Fruit fly (Drosophila melanogaster) whole organism, embryonic: ENCODE measurements around the gene shv.
A peak's percentile ranks its signal among the peaks of the same experiment; 100 is the strongest.

Experiments used
- Aef1 ChIP-seq: fragments of 200-800 bp; sonication (Bioruptor generic); IDR thresholded peaks from 3 replicates; pipeline ENCODE4 v1.3.6; 2022; ENCODE audit warnings: missing biosample characterization, missing genetic modification characterization
- Atf6 ChIP-seq: fragments of 200-800 bp; sonication (Bioruptor generic); IDR thresholded peaks from 2 replicates; pipeline ENCODE4 v1.3.6; 2022; ENCODE audit warnings: missing biosample characterization, missing genetic modification characterization
- B-H2 ChIP-seq: fragments of 200-800 bp; sonication (Bioruptor generic); optimal IDR thresholded peaks from 2 replicates; lab custom pipeline; 2018; ENCODE audit warnings: missing biosample characterization, mild to moderate bottlenecking, missing genetic modification characterization
- Blimp-1 ChIP-seq: fragments of 200-800 bp; sonication (Bioruptor generic); optimal IDR thresholded peaks from 3 replicates; lab custom pipeline; 2018; ENCODE audit warnings: missing biosample characterization, missing genetic modification characterization, mild to moderate bottlenecking, moderate library complexity, missing genetic modification reagents
- CG10274 ChIP-seq: fragments of 200-800 bp; sonication (Bioruptor generic); optimal IDR thresholded peaks from 3 replicates; lab custom pipeline; 2017; ENCODE audit warnings: missing biosample characterization, mild to moderate bottlenecking, missing genetic modification characterization
- CG10959 ChIP-seq: fragments of 200-800 bp; sonication (Bioruptor generic); IDR thresholded peaks from 2 replicates; pipeline ENCODE4 v1.3.6; 2022; ENCODE audit warnings: missing biosample characterization, missing genetic modification characterization
- CG10979 ChIP-seq: fragments of 200-800 bp; sonication (Bioruptor generic); optimal IDR thresholded peaks from 2 replicates; lab custom pipeline; 2018; ENCODE audit warnings: missing biosample characterization, mild to moderate bottlenecking, missing genetic modification characterization, moderate library complexity
- CG11093 ChIP-seq: fragments of 200-800 bp; sonication (Bioruptor generic); IDR thresholded peaks from 3 replicates; pipeline ENCODE4 v1.3.6; 2022; ENCODE audit warnings: missing biosample characterization, missing genetic modification characterization
- CG13123 ChIP-seq: fragments of 200-800 bp; sonication (Bioruptor generic); optimal IDR thresholded peaks from 2 replicates; lab custom pipeline; 2016; ENCODE audit warnings: missing biosample characterization, missing genetic modification characterization
- CG14965 ChIP-seq: fragments of 200-800 bp; sonication (Bioruptor generic); optimal IDR thresholded peaks from 2 replicates; lab custom pipeline; 2016; ENCODE audit warnings: missing biosample characterization, missing genetic modification characterization, borderline replicate concordance
- CG17186 ChIP-seq: fragments of 200-800 bp; sonication (Bioruptor generic); optimal IDR thresholded peaks from 3 replicates; lab custom pipeline; 2017; ENCODE audit warnings: missing biosample characterization, missing genetic modification reagents, missing genetic modification characterization
- CG17385 ChIP-seq: fragments of 200-800 bp; sonication (Bioruptor generic); optimal IDR thresholded peaks from 3 replicates; lab custom pipeline; 2018; ENCODE audit warnings: missing biosample characterization, mild to moderate bottlenecking, missing genetic modification characterization
- CG17802 ChIP-seq: fragments of 200-800 bp; sonication (Bioruptor generic); optimal IDR thresholded peaks from 2 replicates; lab custom pipeline; 2018; ENCODE audit warnings: missing biosample characterization, mild to moderate bottlenecking, missing genetic modification characterization, moderate library complexity
- CG18011 ChIP-seq: fragments of 200-800 bp; sonication (Bioruptor generic); optimal IDR thresholded peaks from 2 replicates; lab custom pipeline; 2017; ENCODE audit warnings: missing biosample characterization, missing genetic modification characterization, mild to moderate bottlenecking, moderate library complexity, missing genotype
- CG2116 ChIP-seq: fragments of 200-800 bp; sonication (Bioruptor generic); optimal IDR thresholded peaks from 3 replicates; lab custom pipeline; 2018; ENCODE audit warnings: missing biosample characterization, mild to moderate bottlenecking, missing genetic modification characterization
- CG3065 ChIP-seq: fragments of 200-800 bp; sonication (Bioruptor generic); optimal IDR thresholded peaks from 2 replicates; lab custom pipeline; 2016; ENCODE audit warnings: missing biosample characterization, missing genetic modification characterization
- CG3281 ChIP-seq: fragments of 200-800 bp; sonication (Bioruptor generic); optimal IDR thresholded peaks from 3 replicates; lab custom pipeline; 2017; ENCODE audit warnings: missing biosample characterization, mild to moderate bottlenecking, missing genetic modification characterization
- CG6813 ChIP-seq: fragments of 200-800 bp; sonication (Bioruptor generic); optimal IDR thresholded peaks from 2 replicates; lab custom pipeline; 2017; ENCODE audit warnings: missing biosample characterization, missing genetic modification characterization, mild to moderate bottlenecking, moderate library complexity, missing genetic modification reagents
- CG7372 ChIP-seq: fragments of 200-800 bp; sonication (Bioruptor generic); IDR thresholded peaks from 2 replicates; pipeline ENCODE4 v1.3.6; 2022; ENCODE audit warnings: missing biosample characterization, missing genetic modification characterization
- CG8944 ChIP-seq: fragments of 200-800 bp; sonication (Bioruptor generic); optimal IDR thresholded peaks from 3 replicates; lab custom pipeline; 2016; ENCODE audit warnings: missing biosample characterization, missing genetic modification characterization
- D19B ChIP-seq: fragments of 200-800 bp; sonication (Bioruptor generic); optimal IDR thresholded peaks from 2 replicates; lab custom pipeline; 2017; ENCODE audit warnings: missing biosample characterization, mild to moderate bottlenecking, missing genetic modification characterization
- Ets97D ChIP-seq: fragments of 200-800 bp; sonication (Bioruptor generic); optimal IDR thresholded peaks from 3 replicates; lab custom pipeline; 2016; ENCODE audit warnings: missing biosample characterization, missing genetic modification characterization
- Gug ChIP-seq: fragments of 200-800 bp; sonication (Bioruptor generic); IDR thresholded peaks from 4 replicates; pipeline ENCODE4 v1.3.6; 2022; ENCODE audit warnings: missing biosample characterization, missing genetic modification characterization
- H2.0 ChIP-seq: fragments of 200-800 bp; sonication (Bioruptor generic); IDR thresholded peaks from 2 replicates; pipeline ENCODE4 v1.3.6; 2022; ENCODE audit warnings: missing biosample characterization, missing genetic modification characterization
- Lpt ChIP-seq: fragments of >200 bp; optimal IDR thresholded peaks from 2 replicates; lab custom pipeline; 2018; ENCODE audit warnings: missing biosample characterization, missing genetic modification characterization
- Mad ChIP-seq: fragments of 200-800 bp; sonication (Bioruptor generic); optimal IDR thresholded peaks from 2 replicates; lab custom pipeline; 2016; ENCODE audit warnings: missing biosample characterization, missing genetic modification characterization
- Med ChIP-seq: fragments of 200-800 bp; sonication (Bioruptor generic); peaks from one replicate; lab custom pipeline; 2016; ENCODE audit warnings: missing biosample characterization, missing genetic modification characterization, mild to moderate bottlenecking, inconsistent platforms, moderate library complexity
- Neu2 ChIP-seq: fragments of 200-800 bp; sonication (Bioruptor generic); optimal IDR thresholded peaks from 3 replicates; lab custom pipeline; 2016; ENCODE audit warnings: missing biosample characterization, missing genetic modification characterization, borderline replicate concordance
- Oli ChIP-seq: fragments of 200-800 bp; sonication (Bioruptor generic); optimal IDR thresholded peaks from 2 replicates; lab custom pipeline; 2018; ENCODE audit warnings: missing biosample characterization, mild to moderate bottlenecking, missing genetic modification characterization, moderate library complexity
- Side ChIP-seq: fragments of 200-800 bp; sonication (Bioruptor generic); optimal IDR thresholded peaks from 2 replicates; lab custom pipeline; 2016; ENCODE audit warnings: missing biosample characterization, missing genetic modification characterization
- Sox102F ChIP-seq: fragments of 200-800 bp; sonication (Bioruptor generic); optimal IDR thresholded peaks from 2 replicates; lab custom pipeline; 2018; ENCODE audit warnings: missing biosample characterization, mild to moderate bottlenecking, missing genetic modification characterization, moderate library complexity
- Sry-β ChIP-seq: fragments of 200-800 bp; sonication (Bioruptor generic); optimal IDR thresholded peaks from 2 replicates; lab custom pipeline; 2018; ENCODE audit warnings: missing biosample characterization, mild to moderate bottlenecking, missing genetic modification characterization, moderate library complexity
- az2 ChIP-seq: fragments of 200-800 bp; sonication (Bioruptor generic); optimal IDR thresholded peaks from 3 replicates; lab custom pipeline; 2016; ENCODE audit warnings: missing biosample characterization, missing genetic modification characterization
- chm ChIP-seq: fragments of 200-800 bp; sonication (Bioruptor generic); IDR thresholded peaks from 2 replicates; pipeline ENCODE4 v1.3.6; 2022; ENCODE audit warnings: missing biosample characterization, missing genetic modification characterization
- corto ChIP-seq: fragments of 200-800 bp; sonication (Bioruptor generic); optimal IDR thresholded peaks from 2 replicates; lab custom pipeline; 2016; ENCODE audit warnings: missing biosample characterization, mild to moderate bottlenecking, missing genetic modification characterization, moderate library complexity
- dati ChIP-seq: fragments of 200-800 bp; sonication (Bioruptor generic); IDR thresholded peaks from 2 replicates; pipeline ENCODE4 v1.3.6; 2022; ENCODE audit warnings: missing biosample characterization, missing genetic modification characterization
- emc ChIP-seq: fragments of 200-800 bp; sonication (Bioruptor generic); optimal IDR thresholded peaks from 2 replicates; lab custom pipeline; 2016; ENCODE audit warnings: missing biosample characterization, missing genetic modification characterization
- en ChIP-seq: fragments of 200-800 bp; sonication (Bioruptor generic); optimal IDR thresholded peaks from 2 replicates; lab custom pipeline; 2016; ENCODE audit warnings: missing biosample characterization, missing genetic modification characterization
- fd102C ChIP-seq: fragments of 200-800 bp; sonication (Bioruptor generic); optimal IDR thresholded peaks from 2 replicates; lab custom pipeline; 2018; ENCODE audit warnings: missing biosample characterization, mild to moderate bottlenecking, missing genetic modification characterization, moderate library complexity
- gce ChIP-seq: fragments of 200-800 bp; sonication (Bioruptor generic); IDR thresholded peaks from 3 replicates; pipeline ENCODE4 v1.3.6; 2022; ENCODE audit warnings: missing biosample characterization, missing genetic modification characterization
- gem ChIP-seq: fragments of 200-800 bp; sonication (Bioruptor generic); optimal IDR thresholded peaks from 2 replicates; lab custom pipeline; 2019; ENCODE audit warnings: missing biosample characterization, mild to moderate bottlenecking, missing genetic modification characterization, moderate library complexity
- ham ChIP-seq: fragments of 200-800 bp; sonication (Bioruptor generic); IDR thresholded peaks from 2 replicates; pipeline ENCODE4 v1.3.6; 2022; ENCODE audit warnings: missing biosample characterization, missing genetic modification characterization
- ind ChIP-seq: fragments of 200-800 bp; sonication (Bioruptor generic); optimal IDR thresholded peaks from 3 replicates; lab custom pipeline; 2016; ENCODE audit warnings: missing biosample characterization, missing genetic modification characterization
- lov ChIP-seq, 2 experiments: fragments of 200-800 bp in 1 of 2; fragments of >200 bp in 1 of 2; sonication (Bioruptor generic) in 1 of 2; IDR thresholded peaks in 1 of 2; optimal IDR thresholded peaks in 1 of 2; 2 replicates in 1 of 2; 3 replicates in 1 of 2; pipeline versions ENCODE4 v1.3.6 to Lab custom; 2017 to 2022; ENCODE audit warnings: missing biosample characterization in 1 of 2, missing genetic modification characterization in 1 of 2
- pros ChIP-seq: fragments of 200-800 bp; sonication (Bioruptor generic); optimal IDR thresholded peaks from 3 replicates; lab custom pipeline; 2019; ENCODE audit warnings: missing biosample characterization, mild to moderate bottlenecking, missing genetic modification characterization, moderate library complexity
- row ChIP-seq: fragments of 200-800 bp; sonication (Bioruptor generic); IDR thresholded peaks from 3 replicates; pipeline ENCODE4 v1.3.6; 2022; ENCODE audit warnings: missing biosample characterization, missing genetic modification characterization
- tup ChIP-seq: fragments of 200-800 bp; sonication (Bioruptor generic); optimal IDR thresholded peaks from 2 replicates; lab custom pipeline; 2016; ENCODE audit warnings: missing biosample characterization, mild to moderate bottlenecking, missing genetic modification characterization, moderate library complexity
- tx ChIP-seq: fragments of 200-800 bp; sonication (Bioruptor generic); optimal IDR thresholded peaks from 2 replicates; lab custom pipeline; 2016; ENCODE audit warnings: missing biosample characterization, missing genetic modification characterization

Gene shv

dm6 chr2L:414593-415399 is 38.1 kb upstream of the shv start, which contains the start of the genes AP-2alpha and ebi (continued):
- TF ChIP-seq Med (GFP tag; lab: Kevin White, UChicago) (peak; percentile 98), chm (peak; percentile 78), CG7372 (GFP tag; lab: Robert Waterston, UW) (peak; percentile 88), tup (GFP tag; lab: Kevin White, UChicago) (peak; percentile 61), Gug (peak; percentile 92), ham (GFP tag; lab: Robert Waterston, UW) (peak; percentile 81), Lpt (no peak), fd102C (GFP tag; lab: Kevin White, UChicago) (no peak), Blimp-1 (GFP tag; lab: Kevin White, UChicago) (peak; percentile 62), en (GFP tag; lab: Kevin White, UChicago) (peak; percentile 50), gce (GFP tag; lab: Robert Waterston, UW) (peak; percentile 63; the same call in 2 of the 3 replicates), CG10274 (GFP tag; lab: Kevin White, UChicago) (peak; percentile 63), row (GFP tag; lab: Robert Waterston, UW) (peak; percentile 98), CG10959 (GFP tag; lab: Robert Waterston, UW) (peak; percentile 69), CG3065 (GFP tag; lab: Kevin White, UChicago) (peak; percentile 69), Side (peak; percentile 89), CG18011 (GFP tag; lab: Kevin White, UChicago) (peak; percentile 69), lov (optimal IDR thresholded peaks at IDR 0.05; lab: Kevin White, UChicago) (no peak), lov (GFP tag; IDR thresholded peaks at IDR 0.05; lab: Robert Waterston, UW) (no peak), Oli (tag; lab: Kevin White, UChicago) (peak; percentile 78), emc (GFP tag; lab: Kevin White, UChicago) (peak; percentile 80), CG2116 (GFP tag; lab: Kevin White, UChicago) (peak; percentile 83), az2 (peak; percentile 87), CG10979 (tag; lab: Kevin White, UChicago) (peak; percentile 76), tx (peak; percentile 92), Aef1 (GFP tag; lab: Robert Waterston, UW) (peak; percentile 92), CG6813 (GFP tag; lab: Kevin White, UChicago) (peak; percentile 44), CG17802 (tag; lab: Kevin White, UChicago) (peak; percentile 28), Mad (peak; percentile 84), Neu2 (GFP tag; lab: Kevin White, UChicago) (peak; percentile 79), Atf6 (peak; percentile 85), Sry-β (GFP tag; lab: Kevin White, UChicago) (peak; percentile 48), CG13123 (peak; percentile 77), H2.0 (peak; percentile 77; the same call in 1 of the 2 replicates), Sox102F (GFP tag; lab: Kevin White, UChicago) (no peak), CG17385 (GFP tag; lab: Kevin White, UChicago) (peak; percentile 76), dati (GFP tag; lab: Robert Waterston, UW) (no peak), CG17186 (GFP tag; lab: Kevin White, UChicago) (peak; percentile 91), CG8944 (peak; percentile 95), ind (peak; percentile 92), pros (no peak), Ets97D (GFP tag; lab: Kevin White, UChicago) (peak; percentile 92), B-H2 (GFP tag; lab: Kevin White, UChicago) (peak; percentile 83), D19B (GFP tag; lab: Kevin White, UChicago) (peak; percentile 65), CG3281 (GFP tag; lab: Kevin White, UChicago) (peak; percentile 74), CG11093 (GFP tag; lab: Robert Waterston, UW) (peak; percentile 88), gem (tag; lab: Kevin White, UChicago) (peak; percentile 92), CG14965 (peak; percentile 91), corto (GFP tag; lab: Kevin White, UChicago) (no peak)
